Worm (Caenorhabditis elegans) whole organism, L4 larva: ENCODE results near the gene C09G4.4.

ENCODE experiments used
- ama-1 ChIP-seq: fragments of 150-350 bp; optimal IDR thresholded peaks from 2 replicates; lab custom pipeline; 2014; ENCODE audit warnings: inconsistent platforms, mixed read lengths
- ceh-20 ChIP-seq: fragments of 200-800 bp; sonication (Bioruptor generic); IDR thresholded peaks from 2 replicates; pipeline ENCODE4 v1.3.6; 2022; ENCODE audit warnings: missing genetic modification reagents, missing genetic modification characterization, missing compliant biosample characterization
- dpl-1 ChIP-seq: fragments of 150-350 bp; optimal IDR thresholded peaks from 2 replicates; lab custom pipeline; 2014; ENCODE audit warnings: missing biosample characterization, missing genetic modification reagents, missing genetic modification characterization
- egl-27 ChIP-seq: sonication (generic microtip); optimal IDR thresholded peaks from 3 replicates; lab custom pipeline; 2017; ENCODE audit warnings: missing biosample characterization, missing genetic modification reagents, missing genetic modification characterization
- hif-1 ChIP-seq, 2 experiments: sonication (generic microtip); optimal IDR thresholded peaks; 2 replicates each; lab custom pipeline; 2016 to 2017; ENCODE audit warnings: missing compliant biosample characterization in 2 of 2, missing genetic modification characterization in 2 of 2, missing genetic modification reagents in 2 of 2, missing genotype in 2 of 2, mild to moderate bottlenecking in 1 of 2
- mdl-1 ChIP-seq, 2 experiments: fragments of 150-350 bp in 1 of 2; sonication (generic microtip) in 1 of 2; optimal IDR thresholded peaks; 2 replicates each; lab custom pipeline; 2014 to 2017; ENCODE audit warnings: missing biosample characterization in 2 of 2, missing genetic modification characterization in 2 of 2
- nhr-28 ChIP-seq: fragments of 150-350 bp; optimal IDR thresholded peaks from 2 replicates; lab custom pipeline; 2014; ENCODE audit warnings: missing biosample characterization, missing genetic modification characterization
- nhr-77 ChIP-seq: fragments of 150-350 bp; optimal IDR thresholded peaks from 2 replicates; lab custom pipeline; 2014; ENCODE audit warnings: missing biosample characterization, missing genetic modification characterization
- sdz-12 ChIP-seq: fragments of 200-800 bp; sonication (Bioruptor generic); optimal IDR thresholded peaks from 2 replicates; lab custom pipeline; 2018; ENCODE audit warnings: mild to moderate bottlenecking, missing genetic modification characterization, missing compliant biosample characterization

The C09G4.4 gene

ce11 chrIV:8542272-8542671 lies 29.5 kb downstream of the C09G4.4 start (continued):
- TF ChIP-seq mdl-1 (tag; optimal IDR thresholded peaks at IDR 0.05; lab: Kevin White, UChicago): peak in 1 of 2 experiments; percentile 23
- TF ChIP-seq ama-1 (lab: Kevin White, UChicago): no peak
- peak; percentile 15 for TF ChIP-seq nhr-77 (tag; lab: Kevin White, UChicago)
- TF ChIP-seq hif-1 (tag; optimal IDR thresholded peaks at IDR 0.05; lab: Kevin White, UChicago): no peak
- TF ChIP-seq nhr-28: peak; percentile 74
- no peak for TF ChIP-seq sdz-12 (GFP tag; lab: Kevin White, UChicago)

DNA sequence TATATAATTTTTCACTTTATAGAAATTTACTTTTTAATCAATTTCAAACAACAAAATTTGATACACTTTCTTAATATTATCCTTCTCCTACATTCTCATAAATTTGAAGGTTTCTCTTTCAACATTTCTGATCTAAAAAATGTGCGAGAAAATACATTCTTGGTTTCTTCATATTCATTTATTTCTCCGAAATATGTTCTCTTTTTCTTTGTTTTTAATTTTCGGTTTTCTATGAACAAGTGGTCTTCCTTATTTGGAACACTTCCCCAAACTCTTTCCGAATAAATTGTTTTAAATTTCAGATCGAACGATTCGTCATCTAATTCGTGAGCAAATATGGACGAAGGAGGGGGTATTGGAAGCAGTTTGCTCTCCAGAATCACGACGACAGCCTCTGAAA lies 46.4 kb downstream of the C09G4.4 start, which contains the start of gene npr-22:
Gene npr-22, plus strand, starts transcription at position 301 of the 400 bp plus-strand sequence.
- TF ChIP-seq dpl-1 (GFP tag; lab: Kevin White, UChicago) (no peak), egl-27 (no peak), ceh-20 (GFP tag; lab: Robert Waterston, UW) (no peak)
